Worm (Caenorhabditis elegans) whole organism, L2 larva: Measurements from ENCODE around the gene cuc-1.

ENCODE experiments used
- R02D3.7 ChIP-seq: fragments of 150-350 bp; optimal IDR thresholded peaks from 2 replicates; lab custom pipeline; 2014; ENCODE audit warnings: missing biosample characterization, missing genetic modification characterization
- lin-39 ChIP-seq: fragments of 150-350 bp; optimal IDR thresholded peaks from 2 replicates; lab custom pipeline; 2014; ENCODE audit warnings: missing biosample characterization, missing genetic modification reagents, missing genetic modification characterization
- lsy-2 ChIP-seq, 2 experiments: fragments of 150-350 bp in 1 of 2; sonication (generic microtip) in 1 of 2; optimal IDR thresholded peaks; 2 replicates each; lab custom pipeline; 2014 to 2017; ENCODE audit warnings: missing biosample characterization in 2 of 2, missing genetic modification characterization in 2 of 2
- mdl-1 ChIP-seq, 2 experiments: fragments of 150-350 bp in 1 of 2; sonication (generic microtip) in 1 of 2; optimal IDR thresholded peaks; 2 replicates each; lab custom pipeline; 2017; ENCODE audit warnings: missing biosample characterization in 2 of 2, missing genetic modification characterization in 2 of 2
- nhr-237 ChIP-seq: fragments of 150-350 bp; optimal IDR thresholded peaks from 2 replicates; lab custom pipeline; 2014; ENCODE audit warnings: missing biosample characterization, missing genetic modification characterization
- zag-1 ChIP-seq: fragments of 150-350 bp; optimal IDR thresholded peaks from 2 replicates; lab custom pipeline; 2014; ENCODE audit warnings: missing biosample characterization, missing genetic modification characterization
- ztf-1 ChIP-seq: fragments of 200-800 bp; sonication (Bioruptor generic); conservative IDR thresholded peaks from 2 replicates; pipeline ENCODE4 v1.3.6; 2022; ENCODE audit warnings: missing genetic modification characterization, missing compliant biosample characterization

DNA sequence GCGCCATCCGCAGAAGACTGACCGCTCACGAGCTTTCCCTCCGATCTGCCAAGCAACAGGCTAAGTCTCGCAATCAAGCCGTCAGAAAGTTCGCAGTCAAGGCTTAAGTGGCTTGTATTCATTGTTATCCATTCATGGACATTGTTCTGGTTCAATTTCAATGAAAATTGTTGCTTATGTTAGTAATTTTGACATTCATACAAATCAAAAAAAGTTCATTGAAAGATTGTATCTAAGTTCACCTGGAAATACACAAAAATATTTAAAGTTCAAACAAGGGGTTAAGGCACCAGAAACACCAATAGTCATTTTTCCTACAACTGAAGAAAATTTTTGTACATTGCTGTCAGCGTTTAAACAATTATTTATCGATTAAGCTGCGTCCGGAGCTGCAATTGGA is 5.3 kb downstream of the cuc-1 start:
- TF ChIP-seq lsy-2 (tag; optimal IDR thresholded peaks at IDR 0.05; lab: Kevin White, UChicago), result no peak
- no peak for TF ChIP-seq mdl-1 (tag; optimal IDR thresholded peaks at IDR 0.05; lab: Kevin White, UChicago)
- TF ChIP-seq ztf-1 (GFP tag; lab: Robert Waterston, UW), result no peak
- no peak for TF ChIP-seq zag-1 (tag; lab: Kevin White, UChicago)
- no peak for TF ChIP-seq R02D3.7 (tag; lab: Kevin White, UChicago)
- TF ChIP-seq lin-39 (tag; lab: Kevin White, UChicago), result no peak
- no peak for TF ChIP-seq nhr-237 (tag; lab: Kevin White, UChicago)
